Fruit fly (Drosophila melanogaster) whole organism, embryonic: ENCODE data around the gene CG31468.

Experiments used
- B-H1 ChIP-seq: fragments of 200-800 bp; sonication (Bioruptor generic); IDR thresholded peaks from 3 replicates; pipeline ENCODE4 v1.3.6; 2022; ENCODE audit warnings: missing biosample characterization, missing genetic modification characterization
- Blimp-1 ChIP-seq: fragments of 200-800 bp; sonication (Bioruptor generic); optimal IDR thresholded peaks from 3 replicates; lab custom pipeline; 2018; ENCODE audit warnings: missing biosample characterization, missing genetic modification characterization, mild to moderate bottlenecking, moderate library complexity, missing genetic modification reagents
- BtbVII ChIP-seq: fragments of 200-800 bp; sonication (Bioruptor generic); optimal IDR thresholded peaks from 3 replicates; lab custom pipeline; 2017; ENCODE audit warnings: missing biosample characterization, mild to moderate bottlenecking, missing genetic modification characterization
- CG10321 ChIP-seq: fragments of 200-800 bp; sonication (Bioruptor generic); IDR thresholded peaks from 2 replicates; pipeline ENCODE4 v1.3.6; 2022; ENCODE audit warnings: missing biosample characterization, missing genetic modification characterization
- CG12236 ChIP-seq: fragments of 200-800 bp; sonication (Bioruptor generic); optimal IDR thresholded peaks from 2 replicates; lab custom pipeline; 2016; ENCODE audit warnings: missing biosample characterization, missing genetic modification characterization
- CG12659 ChIP-seq: fragments of 200-800 bp; sonication (Bioruptor generic); optimal IDR thresholded peaks from 3 replicates; lab custom pipeline; 2017; ENCODE audit warnings: mild to moderate bottlenecking, missing biosample characterization, missing genetic modification reagents, missing genetic modification characterization
- CG13287 ChIP-seq: fragments of 200-800 bp; sonication (Bioruptor generic); IDR thresholded peaks from 2 replicates; pipeline ENCODE4 v1.3.6; 2022; ENCODE audit warnings: missing biosample characterization, missing genetic modification characterization; ENCODE audit not compliant: partially characterized antibody
- CG15011 ChIP-seq: fragments of 200-800 bp; sonication (Bioruptor generic); optimal IDR thresholded peaks from 3 replicates; lab custom pipeline; 2018; ENCODE audit warnings: missing biosample characterization, mild to moderate bottlenecking, missing genetic modification characterization
- CG15073 ChIP-seq: fragments of 200-800 bp; sonication (Bioruptor generic); optimal IDR thresholded peaks from 2 replicates; lab custom pipeline; 2016; ENCODE audit warnings: missing biosample characterization, missing genetic modification characterization
- CG1602 ChIP-seq: fragments of 200-800 bp; sonication (Bioruptor generic); optimal IDR thresholded peaks from 3 replicates; lab custom pipeline; 2016; ENCODE audit warnings: missing biosample characterization, missing genetic modification characterization
- CG1647 ChIP-seq: fragments of 200-800 bp; sonication (Bioruptor generic); optimal IDR thresholded peaks from 3 replicates; lab custom pipeline; 2016; ENCODE audit warnings: missing biosample characterization, missing genetic modification characterization
- CG1832 ChIP-seq: fragments of 200-800 bp; sonication (Bioruptor generic); optimal IDR thresholded peaks from 2 replicates; lab custom pipeline; 2017; ENCODE audit warnings: missing biosample characterization, mild to moderate bottlenecking, missing genetic modification characterization, inconsistent platforms
- CG30403 ChIP-seq: fragments of 200-800 bp; sonication (Bioruptor generic); optimal IDR thresholded peaks from 3 replicates; lab custom pipeline; 2016; ENCODE audit warnings: missing biosample characterization, missing genetic modification characterization
- CG31441 ChIP-seq: fragments of 200-800 bp; sonication (Bioruptor generic); IDR thresholded peaks from 2 replicates; pipeline ENCODE4 v1.3.6; 2022; ENCODE audit warnings: missing biosample characterization, missing genetic modification characterization
- CG34224 ChIP-seq: fragments of 200-800 bp; sonication (Bioruptor generic); IDR thresholded peaks from 3 replicates; pipeline ENCODE4 v1.3.6; 2022; ENCODE audit warnings: missing biosample characterization, missing genetic modification characterization; ENCODE audit not compliant: partially characterized antibody
- CG4730 ChIP-seq: fragments of 200-800 bp; sonication (Bioruptor generic); IDR thresholded peaks from 2 replicates; pipeline ENCODE4 v1.3.6; 2022; ENCODE audit warnings: missing biosample characterization, missing genetic modification characterization
- CG5953 ChIP-seq: fragments of 200-800 bp; sonication (Bioruptor generic); IDR thresholded peaks from 2 replicates; pipeline ENCODE4 v1.3.6; 2022; ENCODE audit warnings: missing biosample characterization, missing genetic modification characterization
- CG6654 ChIP-seq: fragments of 200-800 bp; sonication (Bioruptor generic); optimal IDR thresholded peaks from 2 replicates; lab custom pipeline; 2017; ENCODE audit warnings: missing biosample characterization, mild to moderate bottlenecking, missing genetic modification characterization
- CG7556 ChIP-seq: fragments of 200-800 bp; sonication (Bioruptor generic); optimal IDR thresholded peaks from 2 replicates; lab custom pipeline; 2017; ENCODE audit warnings: missing biosample characterization, mild to moderate bottlenecking, missing genetic modification characterization
- CG8388 ChIP-seq: fragments of 200-800 bp; sonication (Bioruptor generic); optimal IDR thresholded peaks from 2 replicates; lab custom pipeline; 2019; ENCODE audit warnings: missing biosample characterization, mild to moderate bottlenecking, missing genetic modification characterization, moderate library complexity
- CG9727 ChIP-seq: fragments of 200-800 bp; sonication (Bioruptor generic); optimal IDR thresholded peaks from 3 replicates; lab custom pipeline; 2017; ENCODE audit warnings: missing biosample characterization, mild to moderate bottlenecking, missing genetic modification characterization
- CrebB ChIP-seq: fragments of 200-800 bp; sonication (Bioruptor generic); optimal IDR thresholded peaks from 3 replicates; lab custom pipeline; 2018; ENCODE audit warnings: missing biosample characterization, mild to moderate bottlenecking, missing genetic modification characterization
- Dek ChIP-seq: fragments of 200-800 bp; sonication (Bioruptor generic); optimal IDR thresholded peaks from 3 replicates; lab custom pipeline; 2019; ENCODE audit warnings: missing biosample characterization, mild to moderate bottlenecking, missing genetic modification characterization, moderate library complexity
- Doc3 ChIP-seq: fragments of 200-800 bp; sonication (Bioruptor generic); IDR thresholded peaks from 3 replicates; pipeline ENCODE4 v1.3.6; 2022; ENCODE audit warnings: missing biosample characterization, missing genetic modification characterization; ENCODE audit not compliant: partially characterized antibody
- Drgx ChIP-seq: fragments of 200-800 bp; sonication (Bioruptor generic); IDR thresholded peaks from 2 replicates; pipeline ENCODE4 v1.3.6; 2022; ENCODE audit warnings: missing biosample characterization, missing genetic modification characterization
- Eip74EF ChIP-seq, 2 experiments: fragments of 200-800 bp in 1 of 2; fragments of >200 bp in 1 of 2; sonication (Bioruptor generic) in 1 of 2; optimal IDR thresholded peaks; 2 replicates each; lab custom pipeline; 2017 to 2019; ENCODE audit warnings: missing biosample characterization in 2 of 2, missing genetic modification characterization in 2 of 2, mild to moderate bottlenecking in 1 of 2, moderate library complexity in 1 of 2
- GATAe ChIP-seq: fragments of 200-800 bp; sonication (Bioruptor generic); conservative IDR thresholded peaks from 2 replicates; pipeline ENCODE4 v1.3.6; 2022; ENCODE audit warnings: missing biosample characterization, missing genetic modification characterization
- Hand ChIP-seq: fragments of 200-800 bp; sonication (Bioruptor generic); optimal IDR thresholded peaks from 2 replicates; lab custom pipeline; 2017; ENCODE audit warnings: mild to moderate bottlenecking, missing biosample characterization, missing genetic modification reagents, missing genetic modification characterization
- HmgD ChIP-seq: fragments of 200-800 bp; sonication (Bioruptor generic); optimal IDR thresholded peaks from 3 replicates; lab custom pipeline; 2016; ENCODE audit warnings: missing biosample characterization, missing genetic modification characterization
- Lim3 ChIP-seq: fragments of 200-800 bp; sonication (Bioruptor generic); IDR thresholded peaks from 2 replicates; pipeline ENCODE4 v1.3.6; 2022; ENCODE audit warnings: missing biosample characterization, missing genetic modification characterization
- MBD-R2 ChIP-seq: fragments of 200-800 bp; sonication (Bioruptor generic); IDR thresholded peaks from 2 replicates; pipeline ENCODE4 v1.3.6; 2022; ENCODE audit warnings: missing biosample characterization, missing genetic modification characterization
- Optix ChIP-seq: fragments of 200-800 bp; sonication (Bioruptor generic); IDR thresholded peaks from 3 replicates; pipeline ENCODE4 v1.3.6; 2022; ENCODE audit warnings: missing biosample characterization, missing genetic modification characterization
- PHDP ChIP-seq: fragments of 200-800 bp; sonication (Bioruptor generic); optimal IDR thresholded peaks from 3 replicates; lab custom pipeline; 2018; ENCODE audit warnings: missing biosample characterization, mild to moderate bottlenecking, missing genetic modification characterization, moderate library complexity
- aop ChIP-seq: fragments of 200-800 bp; sonication (Bioruptor generic); IDR thresholded peaks from 2 replicates; pipeline ENCODE4 v1.3.6; 2022; ENCODE audit warnings: missing biosample characterization, missing genetic modification characterization
- cad ChIP-seq: fragments of >200 bp; optimal IDR thresholded peaks from 2 replicates; lab custom pipeline; 2017; ENCODE audit warnings: missing biosample characterization, missing genetic modification characterization
- chif ChIP-seq, 2 experiments: fragments of 200-800 bp; sonication (Bioruptor generic); optimal IDR thresholded peaks; 3 replicates each; lab custom pipeline; 2016; ENCODE audit warnings: missing biosample characterization in 2 of 2, missing genetic modification characterization in 2 of 2
- cwo ChIP-seq: fragments of 200-800 bp; sonication (Bioruptor generic); optimal IDR thresholded peaks from 3 replicates; lab custom pipeline; 2017; ENCODE audit warnings: missing biosample characterization, missing genetic modification characterization, mild to moderate bottlenecking, moderate library complexity, missing genetic modification reagents
- dati ChIP-seq: fragments of 200-800 bp; sonication (Bioruptor generic); IDR thresholded peaks from 2 replicates; pipeline ENCODE4 v1.3.6; 2022; ENCODE audit warnings: missing biosample characterization, missing genetic modification characterization
- disco-r ChIP-seq: fragments of 200-800 bp; sonication (Bioruptor generic); optimal IDR thresholded peaks from 2 replicates; lab custom pipeline; 2016; ENCODE audit warnings: missing biosample characterization, missing genetic modification characterization
- exex ChIP-seq: fragments of 200-800 bp; sonication (Bioruptor generic); optimal IDR thresholded peaks from 4 replicates; lab custom pipeline; 2018; ENCODE audit warnings: missing biosample characterization, mild to moderate bottlenecking, missing genetic modification characterization, moderate library complexity
- gcm ChIP-seq: fragments of 200-800 bp; sonication (Bioruptor generic); optimal IDR thresholded peaks from 2 replicates; lab custom pipeline; 2019; ENCODE audit warnings: missing biosample characterization, mild to moderate bottlenecking, missing genetic modification characterization, moderate library complexity
- gsb-n ChIP-seq: fragments of 200-800 bp; sonication (Bioruptor generic); optimal IDR thresholded peaks from 3 replicates; lab custom pipeline; 2018; ENCODE audit warnings: missing biosample characterization, mild to moderate bottlenecking, missing genetic modification characterization
- h ChIP-seq: fragments of >200 bp; optimal IDR thresholded peaks from 2 replicates; lab custom pipeline; 2017
- mam ChIP-seq: fragments of 200-800 bp; sonication (Bioruptor generic); optimal IDR thresholded peaks from 3 replicates; lab custom pipeline; 2016; ENCODE audit warnings: missing biosample characterization, missing genetic modification characterization
- scrt ChIP-seq: fragments of 200-800 bp; sonication (Bioruptor generic); optimal IDR thresholded peaks from 2 replicates; lab custom pipeline; 2018; ENCODE audit warnings: missing biosample characterization, mild to moderate bottlenecking, missing genetic modification characterization, moderate library complexity
- sd ChIP-seq: fragments of 200-800 bp; sonication (Bioruptor generic); optimal IDR thresholded peaks from 3 replicates; lab custom pipeline; 2018; ENCODE audit warnings: missing biosample characterization, mild to moderate bottlenecking, missing genetic modification characterization, moderate library complexity
- sima ChIP-seq: fragments of 200-800 bp; sonication (Bioruptor generic); optimal IDR thresholded peaks from 2 replicates; lab custom pipeline; 2016; ENCODE audit warnings: missing biosample characterization, missing genetic modification characterization
- sr ChIP-seq: fragments of 200-800 bp; sonication (Bioruptor generic); IDR thresholded peaks from 3 replicates; pipeline ENCODE4 v1.3.6; 2022; ENCODE audit warnings: missing biosample characterization, missing genetic modification characterization
- vvl ChIP-seq: fragments of 200-800 bp; sonication (Bioruptor generic); IDR thresholded peaks from 2 replicates; pipeline ENCODE4 v1.3.6; 2022; ENCODE audit warnings: missing biosample characterization, missing genetic modification characterization

The CG31468 gene

dm6 chr3R:23727657-23728056 lies 27.5 kb upstream of the CG31468 start:
- TF ChIP-seq h (lab: Kevin White, UChicago) = no peak
- peak; percentile 96 for TF ChIP-seq exex

dm6 chr3R:23726740-23727139 lies 26.6 kb upstream of the CG31468 start:
- TF ChIP-seq disco-r (GFP tag; lab: Kevin White, UChicago) (peak; percentile 45), CG13287 (GFP tag; lab: Robert Waterston, UW) (no peak), Optix (no peak), B-H1 (peak; percentile 67), cwo (peak; percentile 91), sd (peak; percentile 81), CG8388 (GFP tag; lab: Kevin White, UChicago) (peak; percentile 31), mam (peak; percentile 85), CG5953 (GFP tag; lab: Robert Waterston, UW) (no peak; the same call in 1 of the 2 replicates), chif (GFP tag; optimal IDR thresholded peaks at IDR 0.05; lab: Kevin White, UChicago) (peak; percentile 45 to 57), gsb-n (peak; percentile 4), Doc3 (GFP tag; lab: Robert Waterston, UW) (no peak), Eip74EF (GFP tag; optimal IDR thresholded peaks at IDR 0.05; lab: Kevin White, UChicago) (peak in 1 of 2 experiments; percentile 50), Lim3 (GFP tag; lab: Robert Waterston, UW) (no peak), cad (no peak), CG12236 (no peak), sr (GFP tag; lab: Robert Waterston, UW) (peak; percentile 19; the same call in 1 of the 3 replicates), CG15073 (GFP tag; lab: Kevin White, UChicago) (no peak), gcm (GFP tag; lab: Kevin White, UChicago) (peak; percentile 52), CG7556 (peak; percentile 82), Blimp-1 (GFP tag; lab: Kevin White, UChicago) (peak; percentile 57), CG1602 (GFP tag; lab: Kevin White, UChicago) (peak; percentile 59), dati (GFP tag; lab: Robert Waterston, UW) (no peak), CG6654 (GFP tag; lab: Kevin White, UChicago) (peak; percentile 19), GATAe (GFP tag; lab: Robert Waterston, UW) (peak; percentile 74), CG1647 (GFP tag; lab: Kevin White, UChicago) (peak; percentile 65), CG34224 (GFP tag; lab: Robert Waterston, UW) (no peak), Drgx (GFP tag; lab: Robert Waterston, UW) (peak; percentile 88), scrt (GFP tag; lab: Kevin White, UChicago) (peak; percentile 78), CG9727 (GFP tag; lab: Kevin White, UChicago) (peak; percentile 85), HmgD (GFP tag; lab: Kevin White, UChicago) (no peak), sima (GFP tag; lab: Kevin White, UChicago) (peak; percentile 22), aop (GFP tag; lab: Robert Waterston, UW) (no peak), BtbVII (GFP tag; lab: Kevin White, UChicago) (peak; percentile 83), CG1832 (GFP tag; lab: Kevin White, UChicago) (no peak), CrebB (tag; lab: Kevin White, UChicago) (peak; percentile 66), CG30403 (GFP tag; lab: Kevin White, UChicago) (peak; percentile 86), CG31441 (GFP tag; lab: Robert Waterston, UW) (peak; percentile 77), MBD-R2 (GFP tag; lab: Robert Waterston, UW) (peak; percentile 58; the same call in 1 of the 2 replicates), CG10321 (GFP tag; lab: Robert Waterston, UW) (peak; percentile 53), CG12659 (GFP tag; lab: Kevin White, UChicago) (peak; percentile 86), CG15011 (GFP tag; lab: Kevin White, UChicago) (peak; percentile 82), CG4730 (GFP tag; lab: Robert Waterston, UW) (peak; percentile 72), vvl (GFP tag; lab: Robert Waterston, UW) (peak; percentile 88), Hand (GFP tag; lab: Kevin White, UChicago) (peak; percentile 86), PHDP (tag; lab: Kevin White, UChicago) (peak; percentile 90), Dek (tag; lab: Kevin White, UChicago) (peak; percentile 71)
